Worm (Caenorhabditis elegans): ENCODE data around the gene F36D4.6.

The F36D4.6 gene

ce11 chrV:9427075-9427474 is at the start of gene F36D4.6:
Gene F36D4.6 (minus strand): TSS chrV:9427175.
- no peak for TF ChIP-seq snpc-3.4 (tag; optimal IDR thresholded peaks at IDR 0.05)
- TF ChIP-seq mes-4 (tag; optimal IDR thresholded peaks at IDR 0.05): no peak
- no peak for TF ChIP-seq F39B2.1 (GFP tag; IDR thresholded peaks at IDR 0.05)
- TF ChIP-seq aptf-3 (GFP tag; IDR thresholded peaks at IDR 0.05): no peak
- no peak for TF ChIP-seq snpc-4 (GFP tag; optimal IDR thresholded peaks at IDR 0.05)
- no peak for TF ChIP-seq snpc-4 (tag; optimal IDR thresholded peaks at IDR 0.05)
- no peak for TF ChIP-seq mcd-1 (GFP tag; IDR thresholded peaks at IDR 0.05)
- TF ChIP-seq hsf-1 (GFP tag; IDR thresholded peaks at IDR 0.05): no peak
- no peak for TF ChIP-seq ceh-79 (tag; optimal IDR thresholded peaks at IDR 0.05)
- no peak for TF ChIP-seq lsl-1 (GFP tag; optimal IDR thresholded peaks at IDR 0.05)
- no peak for TF ChIP-seq ztf-3 (GFP tag; optimal IDR thresholded peaks at IDR 0.05)
- no peak for TF ChIP-seq Y79H2A.3 (GFP tag; conservative IDR thresholded peaks at IDR 0.05)
- TF ChIP-seq nhr-80 (tag; optimal IDR thresholded peaks at IDR 0.05): no peak
- no peak for TF ChIP-seq D2030.7 (GFP tag; IDR thresholded peaks at IDR 0.05)
- no peak for TF ChIP-seq nhr-120 (GFP tag; IDR thresholded peaks at IDR 0.05)
- no peak for TF ChIP-seq F33H1.4 (GFP tag; IDR thresholded peaks at IDR 0.05)
- TF ChIP-seq mel-28 (tag; optimal IDR thresholded peaks at IDR 0.05; ENCODE audit: borderline replicate concordance): no peak
- TF ChIP-seq zfh-2 (GFP tag; conservative IDR thresholded peaks at IDR 0.05): no peak
- TF ChIP-seq ztf-6 (GFP tag; IDR thresholded peaks at IDR 0.05): no peak
- no peak for TF ChIP-seq F57C9.4 (tag; optimal IDR thresholded peaks at IDR 0.05)
- TF ChIP-seq nfya-1 (tag; optimal IDR thresholded peaks at IDR 0.05; ENCODE audit: borderline replicate concordance, insufficient read depth): no peak

DNA sequence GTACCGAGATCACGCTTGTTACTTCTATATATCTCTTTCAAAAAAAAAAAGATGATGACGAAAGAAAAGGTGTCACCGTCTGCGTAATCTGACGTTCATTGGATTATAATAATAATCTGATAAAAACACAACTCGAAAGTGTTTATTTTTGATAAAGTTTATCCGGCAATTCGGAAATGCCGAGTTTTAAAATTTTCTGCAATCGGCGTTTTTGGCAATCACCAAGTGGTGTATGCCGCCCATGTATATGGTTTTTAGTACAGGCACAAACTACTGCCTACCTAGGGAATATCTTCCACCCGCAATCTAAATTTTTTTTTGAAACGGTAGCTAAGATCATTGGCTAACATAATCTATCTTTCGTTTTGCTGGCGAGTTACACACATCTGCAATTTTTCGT is 46.9 kb upstream of the F36D4.6 start:
- no peak for TF ChIP-seq F37B4.10 (GFP tag; IDR thresholded peaks at IDR 0.05)
- TF ChIP-seq hsf-1 (GFP tag; IDR thresholded peaks at IDR 0.05): no peak
- no peak for TF ChIP-seq sdz-38 (tag; optimal IDR thresholded peaks at IDR 0.05)
- no peak for TF ChIP-seq let-607 (tag; optimal IDR thresholded peaks at IDR 0.05)
- no peak for TF ChIP-seq F22D6.2 (tag; optimal IDR thresholded peaks at IDR 0.05)
- no peak for TF ChIP-seq nfya-1 (tag; optimal IDR thresholded peaks at IDR 0.05; ENCODE audit: borderline replicate concordance, insufficient read depth)
- TF ChIP-seq ceh-27 (GFP tag; optimal IDR thresholded peaks at IDR 0.05): no peak
- no peak for TF ChIP-seq ceh-40 (GFP tag; IDR thresholded peaks at IDR 0.05)
- no peak for TF ChIP-seq Y95B8A.8 (GFP tag; IDR thresholded peaks at IDR 0.05)
- TF ChIP-seq nhr-90 (tag; optimal IDR thresholded peaks at IDR 0.05): no peak
- no peak for TF ChIP-seq rec-8 (tag; optimal IDR thresholded peaks at IDR 0.05)
- no peak for TF ChIP-seq hmg-1.2 (GFP tag; IDR thresholded peaks at IDR 0.05)
- no peak for TF ChIP-seq atf-7 (tag; optimal IDR thresholded peaks at IDR 0.05)
- TF ChIP-seq ztf-6 (GFP tag; IDR thresholded peaks at IDR 0.05): no peak
- TF ChIP-seq let-526 (GFP tag; IDR thresholded peaks at IDR 0.05): no peak
- TF ChIP-seq dpl-1 (GFP tag; optimal IDR thresholded peaks at IDR 0.05): no peak

DNA sequence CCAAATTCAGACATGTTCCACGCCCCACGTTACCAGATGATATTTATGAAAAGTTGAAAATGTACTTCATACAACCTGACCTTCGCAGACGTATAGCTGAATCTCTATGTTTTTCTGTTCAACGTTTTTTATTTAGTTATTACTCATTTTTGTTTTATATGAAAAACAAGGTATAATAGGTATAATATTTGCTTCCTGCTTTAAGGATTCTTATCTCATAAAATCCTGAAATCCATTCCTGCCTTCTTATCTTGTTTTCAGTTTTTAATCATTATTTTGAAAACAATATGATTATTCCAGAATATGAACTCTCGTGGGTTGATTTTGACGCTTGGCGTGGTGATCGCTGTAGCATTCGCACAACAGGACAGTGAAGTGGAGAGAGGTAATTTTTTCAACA is 44.7 kb upstream of the F36D4.6 start, which contains the start of gene flp-6:
Gene flp-6, plus strand, starts transcription at position 301 of the 400 bp plus-strand sequence.
- TF ChIP-seq fkh-3 (tag; optimal IDR thresholded peaks at IDR 0.05) (no peak), hrde-1 (tag; optimal IDR thresholded peaks at IDR 0.05; ENCODE audit: borderline replicate concordance) (no peak), ztf-26 (tag; optimal IDR thresholded peaks at IDR 0.05) (no peak), ztf-22 (GFP tag; optimal IDR thresholded peaks at IDR 0.05) (no peak), F33H1.4 (GFP tag; IDR thresholded peaks at IDR 0.05) (no peak), ztf-3 (GFP tag; optimal IDR thresholded peaks at IDR 0.05) (no peak), snpc-4 (GFP tag; optimal IDR thresholded peaks at IDR 0.05) (no peak), snpc-4 (tag; optimal IDR thresholded peaks at IDR 0.05) (no peak), nhr-90 (tag; optimal IDR thresholded peaks at IDR 0.05) (no peak), D2030.7 (GFP tag; IDR thresholded peaks at IDR 0.05) (no peak), atf-7 (tag; optimal IDR thresholded peaks at IDR 0.05) (no peak), F10E7.11 (tag; optimal IDR thresholded peaks at IDR 0.05) (no peak), lin-40 (tag; optimal IDR thresholded peaks at IDR 0.05) (no peak), Y95B8A.8 (GFP tag; IDR thresholded peaks at IDR 0.05) (no peak), T26A5.8 (tag; optimal IDR thresholded peaks at IDR 0.05) (no peak), lag-1 (GFP tag; IDR thresholded peaks at IDR 0.05) (no peak), gei-17 (GFP tag; optimal IDR thresholded peaks at IDR 0.05) (no peak), let-607 (tag; optimal IDR thresholded peaks at IDR 0.05) (no peak)
